Fruit fly (Drosophila melanogaster) whole organism, embryonic: ENCODE measurements around the gene Irk1.

Source experiments
- Antp ChIP-seq: fragments of 200-800 bp; sonication (Bioruptor generic); optimal IDR thresholded peaks from 3 replicates; lab custom pipeline; 2016; ENCODE audit warnings: missing biosample characterization, missing genetic modification characterization
- CG11504 ChIP-seq: fragments of 200-800 bp; sonication (Bioruptor generic); optimal IDR thresholded peaks from 3 replicates; lab custom pipeline; 2019; ENCODE audit warnings: missing biosample characterization, mild to moderate bottlenecking, missing genetic modification characterization, moderate library complexity
- CG14014 ChIP-seq: fragments of 200-800 bp; sonication (Bioruptor generic); IDR thresholded peaks from 2 replicates; pipeline ENCODE4 v1.3.6; 2022; ENCODE audit warnings: missing biosample characterization, missing genetic modification characterization
- CG15011 ChIP-seq: fragments of 200-800 bp; sonication (Bioruptor generic); optimal IDR thresholded peaks from 3 replicates; lab custom pipeline; 2018; ENCODE audit warnings: missing biosample characterization, mild to moderate bottlenecking, missing genetic modification characterization
- CG17328 ChIP-seq: fragments of 200-800 bp; sonication (Bioruptor generic); IDR thresholded peaks from 2 replicates; pipeline ENCODE4 v1.3.6; 2022; ENCODE audit warnings: missing biosample characterization, missing genetic modification characterization
- CG2116 ChIP-seq: fragments of 200-800 bp; sonication (Bioruptor generic); optimal IDR thresholded peaks from 3 replicates; lab custom pipeline; 2018; ENCODE audit warnings: missing biosample characterization, mild to moderate bottlenecking, missing genetic modification characterization
- CG2120 ChIP-seq: fragments of 200-800 bp; sonication (Bioruptor generic); optimal IDR thresholded peaks from 3 replicates; lab custom pipeline; 2016; ENCODE audit warnings: missing biosample characterization, missing genetic modification characterization
- CG2199 ChIP-seq: fragments of 200-800 bp; sonication (Bioruptor generic); IDR thresholded peaks from 3 replicates; pipeline ENCODE4 v1.3.6; 2022; ENCODE audit warnings: missing biosample characterization, missing genetic modification characterization
- CG2678 ChIP-seq: fragments of 200-800 bp; sonication (Bioruptor generic); optimal IDR thresholded peaks from 3 replicates; lab custom pipeline; 2019; ENCODE audit warnings: missing biosample characterization, mild to moderate bottlenecking, missing genetic modification characterization, moderate library complexity
- CG31388 ChIP-seq: fragments of 200-800 bp; sonication (Bioruptor generic); optimal IDR thresholded peaks from 2 replicates; lab custom pipeline; 2016; ENCODE audit warnings: missing biosample characterization, missing genetic modification characterization
- CG3163 ChIP-seq: fragments of 200-800 bp; sonication (Bioruptor generic); optimal IDR thresholded peaks from 3 replicates; lab custom pipeline; 2016; ENCODE audit warnings: missing biosample characterization, missing genetic modification characterization
- CG6765 ChIP-seq: fragments of 200-800 bp; sonication (Bioruptor generic); optimal IDR thresholded peaks from 3 replicates; lab custom pipeline; 2017; ENCODE audit warnings: missing biosample characterization, mild to moderate bottlenecking, missing genetic modification characterization
- CG7987 ChIP-seq: fragments of 200-800 bp; sonication (Bioruptor generic); optimal IDR thresholded peaks from 2 replicates; lab custom pipeline; 2018; ENCODE audit warnings: missing biosample characterization, mild to moderate bottlenecking, missing genetic modification characterization, moderate library complexity
- CG9215 ChIP-seq: fragments of 200-800 bp; sonication (Bioruptor generic); IDR thresholded peaks from 2 replicates; pipeline ENCODE4 v1.3.6; 2022; ENCODE audit warnings: missing biosample characterization, missing genetic modification characterization
- CG9932 ChIP-seq: fragments of 200-800 bp; sonication (Bioruptor generic); IDR thresholded peaks from 2 replicates; pipeline ENCODE4 v1.3.6; 2022; ENCODE audit warnings: missing biosample characterization, missing genetic modification characterization
- D19B ChIP-seq: fragments of 200-800 bp; sonication (Bioruptor generic); optimal IDR thresholded peaks from 2 replicates; lab custom pipeline; 2017; ENCODE audit warnings: missing biosample characterization, mild to moderate bottlenecking, missing genetic modification characterization
- E2f1 ChIP-seq: fragments of 200-800 bp; sonication (Bioruptor generic); IDR thresholded peaks from 2 replicates; pipeline ENCODE4 v1.3.6; 2022; ENCODE audit warnings: missing biosample characterization, missing genetic modification characterization
- Eip74EF ChIP-seq, 2 experiments: fragments of 200-800 bp in 1 of 2; fragments of >200 bp in 1 of 2; sonication (Bioruptor generic) in 1 of 2; optimal IDR thresholded peaks; 2 replicates each; lab custom pipeline; 2017 to 2019; ENCODE audit warnings: missing biosample characterization in 2 of 2, missing genetic modification characterization in 2 of 2, mild to moderate bottlenecking in 1 of 2, moderate library complexity in 1 of 2
- Hand ChIP-seq: fragments of 200-800 bp; sonication (Bioruptor generic); optimal IDR thresholded peaks from 2 replicates; lab custom pipeline; 2017; ENCODE audit warnings: mild to moderate bottlenecking, missing biosample characterization, missing genetic modification reagents, missing genetic modification characterization
- Lhr ChIP-seq: fragments of 200-800 bp; sonication (Bioruptor generic); optimal IDR thresholded peaks from 3 replicates; lab custom pipeline; 2017; ENCODE audit warnings: mild to moderate bottlenecking, missing biosample characterization, missing genetic modification reagents, missing genetic modification characterization
- NC2α ChIP-seq: fragments of 200-800 bp; sonication (Bioruptor generic); optimal IDR thresholded peaks from 2 replicates; lab custom pipeline; 2016; ENCODE audit warnings: missing biosample characterization, missing genetic modification characterization
- Poxn ChIP-seq: fragments of 200-800 bp; sonication (Bioruptor generic); IDR thresholded peaks from 2 replicates; pipeline ENCODE4 v1.3.6; 2022; ENCODE audit warnings: missing biosample characterization, missing genetic modification characterization
- TFAM ChIP-seq: fragments of 200-800 bp; sonication (Bioruptor generic); optimal IDR thresholded peaks from 2 replicates; lab custom pipeline; 2017; ENCODE audit warnings: missing biosample characterization, missing genetic modification characterization, inconsistent platforms
- Tbp ChIP-seq: fragments of >200 bp; optimal IDR thresholded peaks from 2 replicates; lab custom pipeline; 2018; ENCODE audit warnings: missing biosample characterization, missing genetic modification characterization
- Trl ChIP-seq, 3 experiments: fragments of >200 bp in 2 of 3; fragments of 200-800 bp in 1 of 3; sonication (Bioruptor generic) in 1 of 3; optimal IDR thresholded peaks; 2 replicates in 1 of 3; 3 replicates in 2 of 3; lab custom pipeline; 2016 to 2017; ENCODE audit warnings: missing biosample characterization in 1 of 3, missing genetic modification characterization in 1 of 3
- ac ChIP-seq: fragments of 200-800 bp; sonication (Bioruptor generic); optimal IDR thresholded peaks from 3 replicates; lab custom pipeline; 2017; ENCODE audit warnings: missing biosample characterization, mild to moderate bottlenecking, missing genetic modification characterization
- bab2 ChIP-seq: fragments of 200-800 bp; sonication (Bioruptor generic); optimal IDR thresholded peaks from 2 replicates; lab custom pipeline; 2016; ENCODE audit warnings: missing biosample characterization, missing genetic modification characterization
- dpn ChIP-seq, 2 experiments: fragments of 200-800 bp; sonication (Bioruptor generic); optimal IDR thresholded peaks; 3 replicates each; lab custom pipeline; 2016; ENCODE audit warnings: missing biosample characterization in 2 of 2, missing genetic modification characterization in 2 of 2
- dysf ChIP-seq: fragments of 200-800 bp; sonication (Bioruptor generic); IDR thresholded peaks from 3 replicates; pipeline ENCODE4 v1.3.6; 2022; ENCODE audit warnings: missing biosample characterization, missing genetic modification characterization
- eve ChIP-seq, 2 experiments: fragments of >200 bp; optimal IDR thresholded peaks; 2 replicates each; lab custom pipeline; 2017; ENCODE audit warnings: missing biosample characterization in 2 of 2, missing genetic modification characterization in 2 of 2
- gcm ChIP-seq: fragments of 200-800 bp; sonication (Bioruptor generic); optimal IDR thresholded peaks from 2 replicates; lab custom pipeline; 2019; ENCODE audit warnings: missing biosample characterization, mild to moderate bottlenecking, missing genetic modification characterization, moderate library complexity
- gro ChIP-seq: fragments of 200-800 bp; sonication (Bioruptor generic); optimal IDR thresholded peaks from 2 replicates; lab custom pipeline; 2016; ENCODE audit warnings: missing biosample characterization, missing genetic modification characterization
- hkb ChIP-seq, 2 experiments: fragments of 200-800 bp in 1 of 2; fragments of >200 bp in 1 of 2; sonication (Bioruptor generic) in 1 of 2; IDR thresholded peaks in 1 of 2; optimal IDR thresholded peaks in 1 of 2; 2 replicates each; pipeline versions ENCODE4 v1.3.6 to Lab custom; 2017 to 2022; ENCODE audit warnings: missing biosample characterization in 1 of 2, missing genetic modification characterization in 1 of 2
- lov ChIP-seq, 2 experiments: fragments of 200-800 bp in 1 of 2; fragments of >200 bp in 1 of 2; sonication (Bioruptor generic) in 1 of 2; IDR thresholded peaks in 1 of 2; optimal IDR thresholded peaks in 1 of 2; 2 replicates in 1 of 2; 3 replicates in 1 of 2; pipeline versions ENCODE4 v1.3.6 to Lab custom; 2017 to 2022; ENCODE audit warnings: missing biosample characterization in 1 of 2, missing genetic modification characterization in 1 of 2
- otp ChIP-seq: fragments of 200-800 bp; sonication (Bioruptor generic); IDR thresholded peaks from 3 replicates; pipeline ENCODE4, ENCODE4 v1.3.6; 2022; ENCODE audit warnings: missing biosample characterization, missing genetic modification characterization
- pb ChIP-seq: fragments of 200-800 bp; sonication (Bioruptor generic); optimal IDR thresholded peaks from 3 replicates; lab custom pipeline; 2016; ENCODE audit warnings: missing biosample characterization, missing genetic modification characterization
- pho ChIP-seq: fragments of 200-800 bp; sonication (Bioruptor generic); optimal IDR thresholded peaks from 2 replicates; lab custom pipeline; 2016; ENCODE audit warnings: missing biosample characterization, missing genetic modification characterization
- pnt ChIP-seq: fragments of 200-800 bp; sonication (Bioruptor generic); optimal IDR thresholded peaks from 3 replicates; lab custom pipeline; 2016; ENCODE audit warnings: missing biosample characterization, missing genetic modification characterization
- rib ChIP-seq: fragments of 200-800 bp; sonication (Bioruptor generic); IDR thresholded peaks from 2 replicates; pipeline ENCODE4 v1.3.6; 2022; ENCODE audit warnings: missing biosample characterization, missing genetic modification characterization
- sc ChIP-seq, 3 experiments: fragments of >200 bp in 2 of 3; fragments of 200-800 bp in 1 of 3; sonication (Bioruptor generic) in 1 of 3; optimal IDR thresholded peaks; 2 replicates in 2 of 3; 3 replicates in 1 of 3; lab custom pipeline; 2017; ENCODE audit warnings: mild to moderate bottlenecking in 1 of 3, missing biosample characterization in 1 of 3, missing genetic modification characterization in 1 of 3, missing genetic modification reagents in 1 of 3
- slbo ChIP-seq: fragments of 200-800 bp; sonication (Bioruptor generic); IDR thresholded peaks from 2 replicates; pipeline ENCODE4 v1.3.6; 2022; ENCODE audit warnings: missing biosample characterization, missing genetic modification characterization
- sr ChIP-seq: fragments of 200-800 bp; sonication (Bioruptor generic); IDR thresholded peaks from 3 replicates; pipeline ENCODE4 v1.3.6; 2022; ENCODE audit warnings: missing biosample characterization, missing genetic modification characterization
- sug ChIP-seq: fragments of 200-800 bp; optimal IDR thresholded peaks from 2 replicates; lab custom pipeline; 2019; ENCODE audit warnings: missing biosample characterization, mild to moderate bottlenecking, missing genetic modification characterization, moderate library complexity
- tin ChIP-seq: fragments of 200-800 bp; sonication (Bioruptor generic); optimal IDR thresholded peaks from 3 replicates; lab custom pipeline; 2016; ENCODE audit warnings: missing biosample characterization, missing genetic modification characterization
- trem ChIP-seq: fragments of 200-800 bp; optimal IDR thresholded peaks from 3 replicates; lab custom pipeline; 2019; ENCODE audit warnings: missing biosample characterization, mild to moderate bottlenecking, missing genetic modification characterization, moderate library complexity
- twi ChIP-seq: fragments of 200-800 bp; optimal IDR thresholded peaks from 2 replicates; lab custom pipeline; 2019; ENCODE audit warnings: missing biosample characterization, mild to moderate bottlenecking, missing genetic modification characterization, moderate library complexity
- unc-4 ChIP-seq: fragments of 200-800 bp; sonication (Bioruptor generic); IDR thresholded peaks from 2 replicates; pipeline ENCODE4 v1.3.6; 2022; ENCODE audit warnings: missing biosample characterization, missing genetic modification characterization; ENCODE audit not compliant: partially characterized antibody
- unpg ChIP-seq: fragments of 200-800 bp; sonication (Bioruptor generic); optimal IDR thresholded peaks from 3 replicates; lab custom pipeline; 2018; ENCODE audit warnings: missing biosample characterization, mild to moderate bottlenecking, missing genetic modification characterization, moderate library complexity
- zfh1 ChIP-seq: fragments of 200-800 bp; sonication (Bioruptor generic); IDR thresholded peaks from 3 replicates; pipeline ENCODE4 v1.3.6; 2022; ENCODE audit warnings: missing biosample characterization, missing genetic modification characterization

The Irk1 gene

DNA sequence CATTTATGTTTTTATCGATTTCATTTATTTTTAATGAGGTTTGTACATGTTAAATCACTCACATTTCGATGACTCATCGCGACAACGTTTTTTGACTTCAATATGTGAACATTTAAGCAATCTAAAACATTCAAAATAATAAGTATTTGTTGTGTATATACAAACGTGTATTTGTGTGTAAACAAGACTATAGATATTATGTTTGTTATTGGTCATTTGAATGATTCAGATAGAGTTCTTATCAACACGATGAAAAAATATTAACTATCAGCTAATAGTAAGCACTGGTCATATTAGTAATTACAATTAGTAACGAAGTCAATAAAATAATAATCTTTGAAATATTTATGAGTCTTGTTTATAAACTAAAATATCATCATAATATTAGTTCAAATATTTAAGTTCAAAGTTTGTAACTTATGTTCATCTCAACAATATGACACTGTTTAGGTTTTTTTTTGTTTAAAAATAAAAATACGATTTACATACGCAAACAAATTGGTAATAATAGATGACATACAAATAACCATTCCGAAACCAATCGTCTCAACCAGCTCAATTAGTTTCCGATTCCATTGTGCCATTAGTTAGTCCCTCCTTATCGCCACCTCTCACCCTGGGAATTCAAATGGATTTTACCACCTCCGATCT is 13.0 kb downstream of the Irk1 start (continued):
- no peak for TF ChIP-seq Hand (GFP tag; lab: Kevin White, UChicago)
- TF ChIP-seq otp (GFP tag; lab: Robert Waterston, UW) = no peak
- TF ChIP-seq CG7987 = no peak
- no peak for TF ChIP-seq sug
- TF ChIP-seq CG17328 = no peak
- no peak for TF ChIP-seq CG3163
- no peak for TF ChIP-seq gro (GFP tag; lab: Kevin White, UChicago)
- no peak for TF ChIP-seq Lhr (GFP tag; lab: Kevin White, UChicago)
- no peak for TF ChIP-seq CG9932 (GFP tag; lab: Robert Waterston, UW)
- TF ChIP-seq tin (GFP tag; lab: Kevin White, UChicago) = no peak
- TF ChIP-seq zfh1 (GFP tag; lab: Robert Waterston, UW) = no peak
- peak; percentile 60 for TF ChIP-seq CG11504 (tag; lab: Kevin White, UChicago)
- TF ChIP-seq ac (GFP tag; lab: Kevin White, UChicago) = no peak
- TF ChIP-seq sr (GFP tag; lab: Robert Waterston, UW) = no peak
- no peak for TF ChIP-seq NC2α (GFP tag; lab: Kevin White, UChicago)
- TF ChIP-seq gcm = no peak
- TF ChIP-seq unc-4 (GFP tag; lab: Robert Waterston, UW) = no peak
- TF ChIP-seq unpg (GFP tag; lab: Kevin White, UChicago) = no peak
- TF ChIP-seq Antp (GFP tag; lab: Kevin White, UChicago) = no peak
- no peak for TF ChIP-seq eve (GFP tag; optimal IDR thresholded peaks at IDR 0.05; lab: Kevin White, UChicago)
- no peak for TF ChIP-seq slbo (GFP tag; lab: Robert Waterston, UW)
- no peak for TF ChIP-seq trem (tag; lab: Kevin White, UChicago)
- no peak for TF ChIP-seq lov (optimal IDR thresholded peaks at IDR 0.05; lab: Kevin White, UChicago)
- no peak for TF ChIP-seq lov (GFP tag; IDR thresholded peaks at IDR 0.05; lab: Robert Waterston, UW)
- peak; percentile 7 for TF ChIP-seq CG6765
- TF ChIP-seq CG31388 = no peak
- no peak for TF ChIP-seq CG9215 (GFP tag; lab: Robert Waterston, UW)
- no peak for TF ChIP-seq dysf (GFP tag; lab: Robert Waterston, UW)
- peak in 1 of 2 experiments; percentile 33 for TF ChIP-seq Eip74EF (GFP tag; optimal IDR thresholded peaks at IDR 0.05; lab: Kevin White, UChicago)
- TF ChIP-seq TFAM = no peak
- no peak for TF ChIP-seq hkb (optimal IDR thresholded peaks at IDR 0.05; lab: Kevin White, UChicago)
- TF ChIP-seq hkb (GFP tag; IDR thresholded peaks at IDR 0.05; lab: Robert Waterston, UW) = no peak
- TF ChIP-seq bab2 = no peak
- no peak for TF ChIP-seq CG2116 (GFP tag; lab: Kevin White, UChicago)
- peak; percentile 77 for TF ChIP-seq CG2678
- TF ChIP-seq CG14014 (GFP tag; lab: Robert Waterston, UW) = no peak
- no peak for TF ChIP-seq pb (GFP tag; lab: Kevin White, UChicago)
- TF ChIP-seq sc (optimal IDR thresholded peaks at IDR 0.05; lab: Kevin White, UChicago) = no peak
- no peak for TF ChIP-seq sc (GFP tag; optimal IDR thresholded peaks at IDR 0.05; lab: Kevin White, UChicago)
- TF ChIP-seq CG15011 (GFP tag; lab: Kevin White, UChicago) = peak; percentile 22
- peak; percentile 57 for TF ChIP-seq D19B (GFP tag; lab: Kevin White, UChicago)
- no peak for TF ChIP-seq pho (GFP tag; lab: Kevin White, UChicago)
- TF ChIP-seq Trl (optimal IDR thresholded peaks at IDR 0.05; lab: Kevin White, UChicago) = no peak
- TF ChIP-seq Trl (GFP tag; optimal IDR thresholded peaks at IDR 0.05; lab: Kevin White, UChicago) = no peak
- TF ChIP-seq Tbp (GFP tag; lab: Kevin White, UChicago) = no peak
- TF ChIP-seq CG2120 (GFP tag; lab: Kevin White, UChicago) = no peak
- no peak for TF ChIP-seq rib (GFP tag; lab: Robert Waterston, UW)
- no peak for TF ChIP-seq E2f1 (GFP tag; lab: Robert Waterston, UW)
- no peak for TF ChIP-seq CG2199 (GFP tag; lab: Robert Waterston, UW)
- TF ChIP-seq Poxn = no peak
- TF ChIP-seq pnt = no peak
- no peak for TF ChIP-seq dpn (GFP tag; optimal IDR thresholded peaks at IDR 0.05; lab: Kevin White, UChicago)
- no peak for TF ChIP-seq twi (tag; lab: Kevin White, UChicago)
